Worm (Caenorhabditis elegans): ENCODE measurements around the gene ZK1320.5.
A peak's percentile ranks its signal among the peaks of the same experiment; 100 is the strongest.

The ZK1320.5 gene

ce11 chrII:9668959-9669358 is 3.5 kb upstream of the ZK1320.5 start, which contains the start of gene taf-8:
Gene taf-8 (plus strand): TSS chrII:9669318.
- TF ChIP-seq mml-1 (tag; optimal IDR thresholded peaks at IDR 0.05) (no peak), ztf-4 (tag; optimal IDR thresholded peaks at IDR 0.05) (no peak), hmg-11 (tag; optimal IDR thresholded peaks at IDR 0.05) (peak; percentile 55), nhr-25 (tag; optimal IDR thresholded peaks at IDR 0.05) (peak; percentile 6), lsy-12 (tag; optimal IDR thresholded peaks at IDR 0.05) (no peak), elt-3 (tag; optimal IDR thresholded peaks at IDR 0.05) (no peak), nhr-23 (tag; optimal IDR thresholded peaks at IDR 0.05) (peak; percentile 57), tbx-2 (tag; optimal IDR thresholded peaks at IDR 0.05) (no peak), egl-27 (tag; optimal IDR thresholded peaks at IDR 0.05) (no peak), R02D3.7 (tag; optimal IDR thresholded peaks at IDR 0.05) (peak; percentile 92), ceh-82 (tag; optimal IDR thresholded peaks at IDR 0.05) (no peak), snpc-4 (tag; optimal IDR thresholded peaks at IDR 0.05) (no peak), elt-2 (tag; optimal IDR thresholded peaks at IDR 0.05) (peak; percentile 12), nhr-43 (tag; optimal IDR thresholded peaks at IDR 0.05; ENCODE audit: poor library complexity, severe bottlenecking) (no peak), sea-2 (GFP tag; optimal IDR thresholded peaks at IDR 0.05) (no peak), lin-39 (tag; optimal IDR thresholded peaks at IDR 0.05) (peak; percentile 7), nhr-67 (tag; optimal IDR thresholded peaks at IDR 0.05) (no peak), jun-1 (tag; optimal IDR thresholded peaks at IDR 0.05) (no peak), nhr-11 (tag; optimal IDR thresholded peaks at IDR 0.05) (no peak), nhr-77 (tag; optimal IDR thresholded peaks at IDR 0.05) (no peak), fos-1 (tag; optimal IDR thresholded peaks at IDR 0.05) (no peak), fkh-2 (tag; optimal IDR thresholded peaks at IDR 0.05) (no peak), egl-5 (tag; optimal IDR thresholded peaks at IDR 0.05) (no peak), pha-4 (tag; optimal IDR thresholded peaks at IDR 0.05) (peak; percentile 84), nhr-12 (tag; optimal IDR thresholded peaks at IDR 0.05) (no peak), fkh-10 (GFP tag; optimal IDR thresholded peaks at IDR 0.05) (no peak), ztf-11 (tag; optimal IDR thresholded peaks at IDR 0.05) (no peak), nhr-28 (tag; optimal IDR thresholded peaks at IDR 0.05) (no peak), nhr-76 (tag; optimal IDR thresholded peaks at IDR 0.05) (no peak), lin-15B (tag; optimal IDR thresholded peaks at IDR 0.05) (peak; percentile 47)

ce11 chrII:9667382-9667781 is 1.9 kb upstream of the ZK1320.5 start, which contains the start of gene ZK1320.11:
Gene ZK1320.11 (plus strand): TSS chrII:9667624.
- TF ChIP-seq nhr-43 (tag; optimal IDR thresholded peaks at IDR 0.05; ENCODE audit: poor library complexity, severe bottlenecking) (no peak), unc-39 (tag; optimal IDR thresholded peaks at IDR 0.05) (no peak), fkh-10 (GFP tag; optimal IDR thresholded peaks at IDR 0.05) (no peak), pha-4 (tag; optimal IDR thresholded peaks at IDR 0.05) (peak; percentile 19), nfya-1 (tag; optimal IDR thresholded peaks at IDR 0.05; ENCODE audit: insufficient read depth) (peak; percentile 34), nhr-28 (tag; optimal IDR thresholded peaks at IDR 0.05) (no peak)

- TF ChIP-seq pha-4 (tag; optimal IDR thresholded peaks at IDR 0.05) (no peak), nhr-76 (tag; optimal IDR thresholded peaks at IDR 0.05) (no peak), R02D3.7 (tag; optimal IDR thresholded peaks at IDR 0.05) (no peak), nhr-67 (tag; optimal IDR thresholded peaks at IDR 0.05) (no peak)
Measured at ce11 chrII:9662797-9663196, 2.7 kb downstream of the ZK1320.5 start, which contains the start of gene cyp-13A10. Gene cyp-13A10 (minus strand): TSS chrII:9662884.

- TF ChIP-seq tbx-2 (tag; optimal IDR thresholded peaks at IDR 0.05): no peak
- TF ChIP-seq nhr-77 (tag; optimal IDR thresholded peaks at IDR 0.05): no peak
- TF ChIP-seq skn-1 (tag; optimal IDR thresholded peaks at IDR 0.05): no peak
- no peak for TF ChIP-seq nhr-237 (tag; optimal IDR thresholded peaks at IDR 0.05)
- TF ChIP-seq mml-1 (tag; optimal IDR thresholded peaks at IDR 0.05): no peak
- TF ChIP-seq lin-39 (tag; optimal IDR thresholded peaks at IDR 0.05): no peak
- no peak for TF ChIP-seq jun-1 (tag; optimal IDR thresholded peaks at IDR 0.05)
- TF ChIP-seq ztf-4 (tag; optimal IDR thresholded peaks at IDR 0.05): no peak
- no peak for TF ChIP-seq elt-3 (tag; optimal IDR thresholded peaks at IDR 0.05)
- TF ChIP-seq elt-1 (tag; optimal IDR thresholded peaks at IDR 0.05): no peak
- no peak for TF ChIP-seq R02D3.7 (tag; optimal IDR thresholded peaks at IDR 0.05)
- no peak for TF ChIP-seq pqm-1 (tag; optimal IDR thresholded peaks at IDR 0.05)
- TF ChIP-seq fkh-10 (GFP tag; optimal IDR thresholded peaks at IDR 0.05): no peak
- no peak for TF ChIP-seq mdl-1 (tag; optimal IDR thresholded peaks at IDR 0.05)
- no peak for TF ChIP-seq nhr-11 (tag; optimal IDR thresholded peaks at IDR 0.05)
- TF ChIP-seq zag-1 (tag; optimal IDR thresholded peaks at IDR 0.05): no peak
- no peak for TF ChIP-seq lin-15B (tag; optimal IDR thresholded peaks at IDR 0.05)
- TF ChIP-seq nhr-76 (tag; optimal IDR thresholded peaks at IDR 0.05): no peak
Measured at ce11 chrII:9662160-9662559, 3.3 kb downstream of the ZK1320.5 start.

All from whole organism, L3 larva.